Fruit fly (Drosophila melanogaster) whole organism, pupa: ENCODE measurements around the gene CG42376.

ENCODE experiments used
- CG13204 ChIP-seq: fragments of 200-800 bp; sonication (Bioruptor generic); optimal IDR thresholded peaks from 2 replicates; lab custom pipeline; 2018; ENCODE audit warnings: missing biosample characterization, mild to moderate bottlenecking, missing genetic modification characterization, moderate library complexity
- CG14655 ChIP-seq: fragments of 200-800 bp; sonication (Bioruptor generic); optimal IDR thresholded peaks from 3 replicates; lab custom pipeline; 2017; ENCODE audit warnings: mild to moderate bottlenecking, missing biosample characterization, missing genetic modification reagents, missing genetic modification characterization
- CG15710 ChIP-seq: fragments of 200-800 bp; sonication (Bioruptor generic); optimal IDR thresholded peaks from 2 replicates; lab custom pipeline; 2018; ENCODE audit warnings: missing biosample characterization, mild to moderate bottlenecking, missing genetic modification characterization, moderate library complexity
- CG32121 ChIP-seq: fragments of 200-800 bp; sonication (Bioruptor generic); IDR thresholded peaks from 2 replicates; pipeline ENCODE4 v1.3.6; 2022; ENCODE audit warnings: missing biosample characterization, missing genetic modification characterization
- CG34367 ChIP-seq: fragments of 200-800 bp; sonication (Bioruptor generic); optimal IDR thresholded peaks from 2 replicates; lab custom pipeline; 2018; ENCODE audit warnings: missing biosample characterization, mild to moderate bottlenecking, missing genetic modification characterization
- CG4496 ChIP-seq: fragments of 200-800 bp; sonication (Bioruptor generic); IDR thresholded peaks from 3 replicates; pipeline ENCODE4 v1.3.6; 2022; ENCODE audit warnings: missing biosample characterization, missing genetic modification characterization
- CG8159 ChIP-seq: fragments of 200-800 bp; sonication (Bioruptor generic); optimal IDR thresholded peaks from 3 replicates; lab custom pipeline; 2018; ENCODE audit warnings: missing biosample characterization, mild to moderate bottlenecking, missing genetic modification characterization, moderate library complexity
- CG8301 ChIP-seq: fragments of 200-800 bp; sonication (Bioruptor generic); optimal IDR thresholded peaks from 2 replicates; lab custom pipeline; 2018; ENCODE audit warnings: missing biosample characterization, mild to moderate bottlenecking, missing genetic modification characterization
- CG9948 ChIP-seq: fragments of 200-800 bp; sonication (Bioruptor generic); optimal IDR thresholded peaks from 2 replicates; lab custom pipeline; 2018; ENCODE audit warnings: missing biosample characterization, mild to moderate bottlenecking, missing genetic modification characterization, moderate library complexity
- EcR ChIP-seq: fragments of 200-800 bp; sonication (Bioruptor generic); optimal IDR thresholded peaks from 3 replicates; lab custom pipeline; 2019; ENCODE audit warnings: missing biosample characterization, missing genetic modification characterization, mild to moderate bottlenecking, moderate library complexity, missing genetic modification reagents
- Pif1A ChIP-seq: fragments of 200-800 bp; sonication (Bioruptor generic); optimal IDR thresholded peaks from 3 replicates; lab custom pipeline; 2016; ENCODE audit warnings: missing biosample characterization, missing genetic modification characterization
- Pif1B ChIP-seq: fragments of 200-800 bp; sonication (Bioruptor generic); optimal IDR thresholded peaks from 3 replicates; lab custom pipeline; 2016; ENCODE audit warnings: missing biosample characterization, missing genetic modification characterization
- Snoo ChIP-seq: fragments of 200-800 bp; sonication (Bioruptor generic); optimal IDR thresholded peaks from 3 replicates; lab custom pipeline; 2017; ENCODE audit warnings: missing biosample characterization, mild to moderate bottlenecking, missing genetic modification characterization, inconsistent platforms
- rn ChIP-seq: fragments of 200-800 bp; sonication (Bioruptor generic); IDR thresholded peaks from 2 replicates; pipeline ENCODE4 v1.3.6; 2022; ENCODE audit warnings: missing biosample characterization, missing genetic modification characterization

- peak; percentile 45 for TF ChIP-seq CG14655
- TF ChIP-seq CG9948 (tag; lab: Kevin White, UChicago), result peak; percentile 40
- TF ChIP-seq CG4496, result peak; percentile 63
- no peak for TF ChIP-seq Pif1B (GFP tag; lab: Kevin White, UChicago)
- peak; percentile 30 for TF ChIP-seq Pif1A (GFP tag; lab: Kevin White, UChicago)
- peak; percentile 36 for TF ChIP-seq CG15710
- TF ChIP-seq CG13204 (GFP tag; lab: Kevin White, UChicago), result no peak
- TF ChIP-seq CG32121, result peak; percentile 48; the same call in 1 of the 2 replicates
- no peak for TF ChIP-seq CG8301 (tag; lab: Kevin White, UChicago)
- TF ChIP-seq CG34367 (tag; lab: Kevin White, UChicago), result no peak
- peak; percentile 36 for TF ChIP-seq EcR
- no peak for TF ChIP-seq Snoo
- no peak for TF ChIP-seq rn (GFP tag; lab: Robert Waterston, UW)
- no peak for TF ChIP-seq CG8159 (tag; lab: Kevin White, UChicago)
Measured at dm6 chrX:263728-264344, 9.2 kb downstream of the CG42376 start, which contains the start of gene CG13377.
